Fruit fly (Drosophila melanogaster) whole organism, embryonic: ENCODE measurements around the gene CBP.

Experiments used
- BtbVII ChIP-seq: fragments of 200-800 bp; sonication (Bioruptor generic); optimal IDR thresholded peaks from 3 replicates; lab custom pipeline; 2017; ENCODE audit warnings: missing biosample characterization, mild to moderate bottlenecking, missing genetic modification characterization
- CG10959 ChIP-seq: fragments of 200-800 bp; sonication (Bioruptor generic); IDR thresholded peaks from 2 replicates; pipeline ENCODE4 v1.3.6; 2022; ENCODE audit warnings: missing biosample characterization, missing genetic modification characterization
- CG12391 ChIP-seq: fragments of 200-800 bp; sonication (Bioruptor generic); optimal IDR thresholded peaks from 3 replicates; lab custom pipeline; 2018; ENCODE audit warnings: missing biosample characterization, mild to moderate bottlenecking, missing genetic modification characterization, moderate library complexity
- CG15514 ChIP-seq: fragments of 200-800 bp; sonication (Bioruptor generic); optimal IDR thresholded peaks from 3 replicates; lab custom pipeline; 2017; ENCODE audit warnings: missing biosample characterization, missing genetic modification characterization, mild to moderate bottlenecking, moderate library complexity, missing genetic modification reagents
- CG16863 ChIP-seq: fragments of 200-800 bp; sonication (Bioruptor generic); optimal IDR thresholded peaks from 3 replicates; lab custom pipeline; 2016; ENCODE audit warnings: missing biosample characterization, missing genetic modification characterization
- CG18599 ChIP-seq: fragments of 200-800 bp; sonication (Bioruptor generic); optimal IDR thresholded peaks from 3 replicates; lab custom pipeline; 2017; ENCODE audit warnings: missing biosample characterization, missing genetic modification characterization, mild to moderate bottlenecking, moderate library complexity, missing genetic modification reagents
- CG18764 ChIP-seq: fragments of 200-800 bp; sonication (Bioruptor generic); optimal IDR thresholded peaks from 3 replicates; lab custom pipeline; 2016; ENCODE audit warnings: missing biosample characterization, missing genetic modification characterization
- CG2202 ChIP-seq: fragments of 200-800 bp; sonication (Bioruptor generic); optimal IDR thresholded peaks from 2 replicates; lab custom pipeline; 2018; ENCODE audit warnings: missing biosample characterization, mild to moderate bottlenecking, missing genetic modification characterization
- CG33557 ChIP-seq: fragments of 200-800 bp; sonication (Bioruptor generic); optimal IDR thresholded peaks from 2 replicates; lab custom pipeline; 2019; ENCODE audit warnings: missing biosample characterization, mild to moderate bottlenecking, missing genetic modification characterization, moderate library complexity
- CG6254 ChIP-seq: fragments of 200-800 bp; sonication (Bioruptor generic); optimal IDR thresholded peaks from 3 replicates; lab custom pipeline; 2017; ENCODE audit warnings: mild to moderate bottlenecking, missing biosample characterization, missing genetic modification reagents, missing genetic modification characterization
- CG6272 ChIP-seq: fragments of 200-800 bp; sonication (Bioruptor generic); IDR thresholded peaks from 2 replicates; pipeline ENCODE4 v1.3.6; 2022; ENCODE audit warnings: missing biosample characterization, missing genetic modification characterization
- CG6683 ChIP-seq: fragments of 200-800 bp; sonication (Bioruptor generic); optimal IDR thresholded peaks from 2 replicates; lab custom pipeline; 2017; ENCODE audit warnings: missing biosample characterization, mild to moderate bottlenecking, missing genetic modification characterization, missing genetic modification reagents
- CG7963 ChIP-seq: fragments of 200-800 bp; sonication (Bioruptor generic); IDR thresholded peaks from 3 replicates; pipeline ENCODE4 v1.3.6; 2022; ENCODE audit warnings: missing biosample characterization, missing genetic modification characterization; ENCODE audit not compliant: partially characterized antibody
- CG8924 ChIP-seq: fragments of 200-800 bp; optimal IDR thresholded peaks from 3 replicates; lab custom pipeline; 2019; ENCODE audit warnings: missing biosample characterization, mild to moderate bottlenecking, missing genetic modification characterization, moderate library complexity
- CG9817 ChIP-seq: fragments of 200-800 bp; sonication (Bioruptor generic); optimal IDR thresholded peaks from 2 replicates; lab custom pipeline; 2018; ENCODE audit warnings: missing biosample characterization, mild to moderate bottlenecking, missing genetic modification characterization, moderate library complexity
- D19A ChIP-seq: fragments of 200-800 bp; optimal IDR thresholded peaks from 3 replicates; lab custom pipeline; 2019; ENCODE audit warnings: missing biosample characterization, mild to moderate bottlenecking, missing genetic modification characterization, moderate library complexity
- Dfd ChIP-seq, 2 experiments: fragments of >200 bp; optimal IDR thresholded peaks; 2 replicates each; lab custom pipeline; 2017; ENCODE audit warnings: missing biosample characterization in 2 of 2, missing genetic modification characterization in 2 of 2
- Doc2 ChIP-seq: fragments of 200-800 bp; sonication (Bioruptor generic); IDR thresholded peaks from 2 replicates; pipeline ENCODE4 v1.3.6; 2022; ENCODE audit warnings: missing biosample characterization, missing genetic modification characterization
- ERR ChIP-seq: fragments of 200-800 bp; sonication (Bioruptor generic); optimal IDR thresholded peaks from 2 replicates; lab custom pipeline; 2016; ENCODE audit warnings: missing biosample characterization, missing genetic modification characterization
- HmgZ ChIP-seq: fragments of 200-800 bp; sonication (Bioruptor generic); optimal IDR thresholded peaks from 2 replicates; lab custom pipeline; 2018; ENCODE audit warnings: missing biosample characterization, mild to moderate bottlenecking, missing genetic modification characterization
- NK7.1 ChIP-seq: fragments of 200-800 bp; sonication (Bioruptor generic); optimal IDR thresholded peaks from 3 replicates; lab custom pipeline; 2016; ENCODE audit warnings: missing biosample characterization, missing genetic modification characterization
- TFAM ChIP-seq: fragments of 200-800 bp; sonication (Bioruptor generic); optimal IDR thresholded peaks from 2 replicates; lab custom pipeline; 2017; ENCODE audit warnings: missing biosample characterization, missing genetic modification characterization, inconsistent platforms
- al ChIP-seq: fragments of 200-800 bp; sonication (Bioruptor generic); IDR thresholded peaks from 2 replicates; pipeline ENCODE4 v1.3.6; 2022; ENCODE audit warnings: missing biosample characterization, missing genetic modification characterization
- amos ChIP-seq: fragments of 200-800 bp; sonication (Bioruptor generic); IDR thresholded peaks from 2 replicates; pipeline ENCODE4 v1.3.6; 2022; ENCODE audit warnings: missing biosample characterization, missing genetic modification characterization; ENCODE audit not compliant: partially characterized antibody
- chinmo ChIP-seq: fragments of 200-800 bp; sonication (Bioruptor generic); IDR thresholded peaks from 4 replicates; pipeline ENCODE4 v1.3.6; 2022; ENCODE audit warnings: missing biosample characterization, missing genetic modification characterization; ENCODE audit not compliant: partially characterized antibody
- chm ChIP-seq: fragments of 200-800 bp; sonication (Bioruptor generic); IDR thresholded peaks from 2 replicates; pipeline ENCODE4 v1.3.6; 2022; ENCODE audit warnings: missing biosample characterization, missing genetic modification characterization
- crol ChIP-seq: fragments of 200-800 bp; sonication (Bioruptor generic); IDR thresholded peaks from 2 replicates; pipeline ENCODE4 v1.3.6; 2022; ENCODE audit warnings: missing biosample characterization, missing genetic modification characterization
- crp ChIP-seq, 2 experiments: fragments of 200-800 bp; sonication (Bioruptor generic); optimal IDR thresholded peaks; 2 replicates in 1 of 2; 3 replicates in 1 of 2; lab custom pipeline; 2017; ENCODE audit warnings: missing biosample characterization in 2 of 2, missing genetic modification characterization in 2 of 2, mild to moderate bottlenecking in 1 of 2, moderate library complexity in 1 of 2
- dimm ChIP-seq: fragments of 200-800 bp; sonication (Bioruptor generic); IDR thresholded peaks from 2 replicates; pipeline ENCODE4 v1.3.6; 2022; ENCODE audit warnings: missing biosample characterization, missing genetic modification characterization
- dmrt11E ChIP-seq: fragments of 200-800 bp; sonication (Bioruptor generic); optimal IDR thresholded peaks from 3 replicates; lab custom pipeline; 2018; ENCODE audit warnings: missing biosample characterization, mild to moderate bottlenecking, missing genetic modification characterization, moderate library complexity
- emc ChIP-seq: fragments of 200-800 bp; sonication (Bioruptor generic); optimal IDR thresholded peaks from 2 replicates; lab custom pipeline; 2016; ENCODE audit warnings: missing biosample characterization, missing genetic modification characterization
- exex ChIP-seq: fragments of 200-800 bp; sonication (Bioruptor generic); optimal IDR thresholded peaks from 4 replicates; lab custom pipeline; 2018; ENCODE audit warnings: missing biosample characterization, mild to moderate bottlenecking, missing genetic modification characterization, moderate library complexity
- gsb ChIP-seq: fragments of 200-800 bp; sonication (Bioruptor generic); IDR thresholded peaks from 2 replicates; pipeline ENCODE4 v1.3.6; 2022; ENCODE audit warnings: missing biosample characterization, missing genetic modification characterization
- hkb ChIP-seq, 2 experiments: fragments of 200-800 bp in 1 of 2; fragments of >200 bp in 1 of 2; sonication (Bioruptor generic) in 1 of 2; IDR thresholded peaks in 1 of 2; optimal IDR thresholded peaks in 1 of 2; 2 replicates each; pipeline versions ENCODE4 v1.3.6 to Lab custom; 2017 to 2022; ENCODE audit warnings: missing biosample characterization in 1 of 2, missing genetic modification characterization in 1 of 2
- insv ChIP-seq, 2 experiments: fragments of 200-800 bp; sonication (Bioruptor generic); optimal IDR thresholded peaks; 3 replicates each; lab custom pipeline; 2016 to 2018; ENCODE audit warnings: missing biosample characterization in 2 of 2, missing genetic modification characterization in 2 of 2
- lola ChIP-seq, 3 experiments: fragments of >200 bp in 2 of 3; fragments of 200-800 bp in 1 of 3; sonication (Bioruptor generic) in 1 of 3; optimal IDR thresholded peaks; 2 replicates each; lab custom pipeline; 2017 to 2019; ENCODE audit warnings: missing biosample characterization in 3 of 3, missing genetic modification characterization in 3 of 3, mild to moderate bottlenecking in 1 of 3, moderate library complexity in 1 of 3
- luna ChIP-seq: fragments of 200-800 bp; sonication (Bioruptor generic); optimal IDR thresholded peaks from 2 replicates; lab custom pipeline; 2016; ENCODE audit warnings: missing biosample characterization, missing genetic modification characterization
- mld ChIP-seq: fragments of 200-800 bp; sonication (Bioruptor generic); IDR thresholded peaks from 3 replicates; pipeline ENCODE4 v1.3.6; 2022; ENCODE audit warnings: missing biosample characterization, missing genetic modification characterization; ENCODE audit not compliant: partially characterized antibody
- p53 ChIP-seq: fragments of 200-800 bp; sonication (Bioruptor generic); optimal IDR thresholded peaks from 2 replicates; lab custom pipeline; 2016; ENCODE audit warnings: missing biosample characterization, missing genetic modification characterization
- pum ChIP-seq: fragments of 200-800 bp; sonication (Bioruptor generic); optimal IDR thresholded peaks from 2 replicates; lab custom pipeline; 2016; ENCODE audit warnings: missing biosample characterization, missing genetic modification characterization
- ro ChIP-seq: fragments of 200-800 bp; sonication (Bioruptor generic); IDR thresholded peaks from 2 replicates; pipeline ENCODE4 v1.3.6; 2022; ENCODE audit warnings: missing biosample characterization, missing genetic modification characterization
- sc ChIP-seq, 3 experiments: fragments of >200 bp in 2 of 3; fragments of 200-800 bp in 1 of 3; sonication (Bioruptor generic) in 1 of 3; optimal IDR thresholded peaks; 2 replicates in 2 of 3; 3 replicates in 1 of 3; lab custom pipeline; 2017; ENCODE audit warnings: mild to moderate bottlenecking in 1 of 3, missing biosample characterization in 1 of 3, missing genetic modification characterization in 1 of 3, missing genetic modification reagents in 1 of 3
- so ChIP-seq: fragments of 200-800 bp; sonication (Bioruptor generic); IDR thresholded peaks from 3 replicates; pipeline ENCODE4 v1.3.6; 2022; ENCODE audit warnings: missing biosample characterization, missing genetic modification characterization
- tio ChIP-seq: fragments of 200-800 bp; sonication (Bioruptor generic); optimal IDR thresholded peaks from 2 replicates; lab custom pipeline; 2017; ENCODE audit warnings: missing biosample characterization, missing genetic modification characterization, inconsistent platforms
- tx ChIP-seq: fragments of 200-800 bp; sonication (Bioruptor generic); optimal IDR thresholded peaks from 2 replicates; lab custom pipeline; 2016; ENCODE audit warnings: missing biosample characterization, missing genetic modification characterization
- wor ChIP-seq: fragments of 200-800 bp; sonication (Bioruptor generic); IDR thresholded peaks from 2 replicates; pipeline ENCODE4 v1.3.6; 2022; ENCODE audit warnings: missing biosample characterization, missing genetic modification characterization
- zfh2 ChIP-seq: fragments of 200-800 bp; sonication (Bioruptor generic); optimal IDR thresholded peaks from 2 replicates; lab custom pipeline; 2016; ENCODE audit warnings: missing biosample characterization, missing genetic modification characterization

CBP gene

DNA sequence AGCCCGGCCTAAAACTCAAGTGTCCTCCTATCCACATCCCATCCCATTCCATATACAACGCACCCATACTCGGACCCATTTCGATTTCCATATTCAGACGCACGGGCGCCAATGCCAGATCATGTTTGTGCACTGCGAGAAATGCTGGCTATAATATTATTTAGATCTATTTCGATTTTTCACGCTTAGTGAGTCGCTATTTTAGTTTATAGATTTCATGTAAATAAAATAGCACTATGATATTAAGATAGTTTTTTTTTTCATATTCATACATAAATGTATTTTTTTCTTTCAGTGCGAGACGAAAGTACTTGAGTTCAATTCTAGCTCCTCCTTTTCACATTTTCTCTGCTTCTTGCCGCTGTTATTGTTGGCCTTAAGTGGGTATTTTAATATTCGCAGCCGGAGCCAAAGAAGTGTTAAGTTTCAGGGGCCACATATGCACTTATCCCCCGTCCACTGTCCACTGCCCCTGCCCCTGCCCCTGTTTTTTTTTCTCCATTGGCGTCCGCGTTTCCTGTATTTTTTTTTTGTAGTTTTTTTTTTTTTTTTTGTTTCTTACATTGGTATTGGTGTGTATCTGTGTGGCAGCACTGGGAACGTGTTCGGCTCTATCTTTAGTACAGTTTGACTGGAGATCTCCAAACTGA, 45.2 kb upstream of the CBP start (continued):
- no peak for TF ChIP-seq sc (optimal IDR thresholded peaks at IDR 0.05; lab: Kevin White, UChicago)
- TF ChIP-seq sc (GFP tag; optimal IDR thresholded peaks at IDR 0.05; lab: Kevin White, UChicago) = peak; percentile 73
- no peak for TF ChIP-seq Doc2 (GFP tag; lab: Robert Waterston, UW)
- peak; percentile 39; the same call in 1 of the 2 replicates for TF ChIP-seq crol
- TF ChIP-seq lola (GFP tag; optimal IDR thresholded peaks at IDR 0.05; lab: Kevin White, UChicago) = peak in 1 of 3 experiments; percentile 94
- peak; percentile 96 for TF ChIP-seq dmrt11E (tag; lab: Kevin White, UChicago)
- peak; percentile 6; the same call in 1 of the 2 replicates for TF ChIP-seq ro (GFP tag; lab: Robert Waterston, UW)
- TF ChIP-seq hkb (optimal IDR thresholded peaks at IDR 0.05; lab: Kevin White, UChicago) = no peak
- peak; percentile 69 for TF ChIP-seq hkb (GFP tag; IDR thresholded peaks at IDR 0.05; lab: Robert Waterston, UW)
- TF ChIP-seq amos (GFP tag; lab: Robert Waterston, UW) = no peak
- TF ChIP-seq al = no peak
- peak; percentile 76 for TF ChIP-seq D19A (tag; lab: Kevin White, UChicago)
- peak; percentile 74; the same call in 1 of the 3 replicates for TF ChIP-seq so (GFP tag; lab: Robert Waterston, UW)
- TF ChIP-seq Dfd (GFP tag; optimal IDR thresholded peaks at IDR 0.05; lab: Kevin White, UChicago) = no peak
- TF ChIP-seq BtbVII = no peak
- no peak for TF ChIP-seq zfh2 (GFP tag; lab: Kevin White, UChicago)
- TF ChIP-seq CG10959 (GFP tag; lab: Robert Waterston, UW) = peak; percentile 88
- TF ChIP-seq wor (GFP tag; lab: Robert Waterston, UW) = peak; percentile 49; the same call in 1 of the 2 replicates
- no peak for TF ChIP-seq TFAM (GFP tag; lab: Kevin White, UChicago)
- peak; percentile 67 for TF ChIP-seq CG18764 (GFP tag; lab: Kevin White, UChicago)
- TF ChIP-seq CG7963 = no peak
- TF ChIP-seq CG16863 (GFP tag; lab: Kevin White, UChicago) = peak; percentile 60
- TF ChIP-seq emc (GFP tag; lab: Kevin White, UChicago) = no peak
- TF ChIP-seq CG33557 (GFP tag; lab: Kevin White, UChicago) = peak; percentile 95
- TF ChIP-seq ERR (GFP tag; lab: Kevin White, UChicago) = no peak
- peak; percentile 48 for TF ChIP-seq CG18599 (GFP tag; lab: Kevin White, UChicago)
- no peak for TF ChIP-seq exex (tag; lab: Kevin White, UChicago)
- TF ChIP-seq CG6272 (GFP tag; lab: Robert Waterston, UW) = peak; percentile 56; the same call in 1 of the 2 replicates
- peak; percentile 71 for TF ChIP-seq tio (GFP tag; lab: Kevin White, UChicago)
- TF ChIP-seq CG6254 = peak; percentile 81
- peak; percentile 80; the same call in 1 of the 2 replicates for TF ChIP-seq chm (GFP tag; lab: Robert Waterston, UW)
- TF ChIP-seq p53 = no peak
- no peak for TF ChIP-seq dimm
- TF ChIP-seq CG9817 = peak; percentile 57
- peak; percentile 15 for TF ChIP-seq HmgZ
- peak; percentile 88 for TF ChIP-seq CG12391 (tag; lab: Kevin White, UChicago)
- TF ChIP-seq mld (GFP tag; lab: Robert Waterston, UW) = no peak
- no peak for TF ChIP-seq insv (GFP tag; optimal IDR thresholded peaks at IDR 0.05; lab: Kevin White, UChicago)
- peak in 1 of 2 experiments; percentile 16 for TF ChIP-seq crp (GFP tag; optimal IDR thresholded peaks at IDR 0.05; lab: Kevin White, UChicago)
- TF ChIP-seq gsb (GFP tag; lab: Robert Waterston, UW) = no peak
- TF ChIP-seq CG6683 (GFP tag; lab: Kevin White, UChicago) = peak; percentile 18
- TF ChIP-seq chinmo (GFP tag; lab: Robert Waterston, UW) = no peak
- no peak for TF ChIP-seq luna (GFP tag; lab: Kevin White, UChicago)
- no peak for TF ChIP-seq tx (GFP tag; lab: Kevin White, UChicago)
- TF ChIP-seq NK7.1 (GFP tag; lab: Kevin White, UChicago) = peak; percentile 56
- TF ChIP-seq CG15514 (GFP tag; lab: Kevin White, UChicago) = no peak
- TF ChIP-seq pum (GFP tag; lab: Kevin White, UChicago) = peak; percentile 36
- peak; percentile 74 for TF ChIP-seq CG8924 (tag; lab: Kevin White, UChicago)
- peak; percentile 78 for TF ChIP-seq CG2202 (tag; lab: Kevin White, UChicago)
